Fruit fly (Drosophila melanogaster) whole organism, prepupa: Measurements from ENCODE around the gene Coq7.
A peak's percentile ranks its signal among the peaks of the same experiment; 100 is the strongest.

Experiments
- Blimp-1 ChIP-seq: fragments of 200-800 bp; sonication (Bioruptor generic); optimal IDR thresholded peaks from 3 replicates; lab custom pipeline; 2017; ENCODE audit warnings: missing biosample characterization, missing genetic modification characterization, mild to moderate bottlenecking, moderate library complexity, missing genetic modification reagents
- CG10631 ChIP-seq: fragments of 200-800 bp; sonication (Bioruptor generic); optimal IDR thresholded peaks from 2 replicates; lab custom pipeline; 2016; ENCODE audit warnings: missing biosample characterization, missing genetic modification characterization
- CG11294 ChIP-seq: fragments of 200-800 bp; sonication (Bioruptor generic); IDR thresholded peaks from 2 replicates; pipeline ENCODE4 v1.3.6; 2022; ENCODE audit warnings: missing biosample characterization, missing genetic modification characterization
- CG11762 ChIP-seq: fragments of 200-800 bp; sonication (Bioruptor generic); optimal IDR thresholded peaks from 3 replicates; lab custom pipeline; 2016; ENCODE audit warnings: missing biosample characterization, missing genetic modification characterization; ENCODE audit not compliant: insufficient read depth
- CG1621 ChIP-seq: fragments of 200-800 bp; sonication (Bioruptor generic); optimal IDR thresholded peaks from 3 replicates; lab custom pipeline; 2018; ENCODE audit warnings: missing biosample characterization, mild to moderate bottlenecking, missing genetic modification characterization
- CG16779 ChIP-seq: fragments of 200-800 bp; sonication (Bioruptor generic); optimal IDR thresholded peaks from 3 replicates; lab custom pipeline; 2017; ENCODE audit warnings: missing biosample characterization, mild to moderate bottlenecking, missing genetic modification characterization
- CG3032 ChIP-seq: fragments of 200-800 bp; optimal IDR thresholded peaks from 2 replicates; lab custom pipeline; 2019; ENCODE audit warnings: missing biosample characterization, mild to moderate bottlenecking, missing genetic modification characterization, moderate library complexity
- CG32006 ChIP-seq: fragments of 200-800 bp; sonication (Bioruptor generic); optimal IDR thresholded peaks from 3 replicates; lab custom pipeline; 2017; ENCODE audit warnings: missing biosample characterization, mild to moderate bottlenecking, missing genetic modification characterization
- CG34406 ChIP-seq: fragments of 200-800 bp; sonication (Bioruptor generic); optimal IDR thresholded peaks from 3 replicates; lab custom pipeline; 2016; ENCODE audit warnings: missing biosample characterization, missing genetic modification characterization
- CG3919 ChIP-seq: fragments of 200-800 bp; sonication (Bioruptor generic); optimal IDR thresholded peaks from 3 replicates; lab custom pipeline; 2016; ENCODE audit warnings: missing biosample characterization, missing genetic modification characterization
- CG6792 ChIP-seq: fragments of 200-800 bp; sonication (Bioruptor generic); optimal IDR thresholded peaks from 3 replicates; lab custom pipeline; 2016; ENCODE audit warnings: missing biosample characterization, missing genetic modification characterization
- CG6808 ChIP-seq: fragments of 200-800 bp; sonication (Bioruptor generic); optimal IDR thresholded peaks from 3 replicates; lab custom pipeline; 2017; ENCODE audit warnings: missing biosample characterization, missing genetic modification characterization, mild to moderate bottlenecking, moderate library complexity, missing genetic modification reagents
- CG7368 ChIP-seq: fragments of 200-800 bp; sonication (Bioruptor generic); optimal IDR thresholded peaks from 3 replicates; lab custom pipeline; 2016; ENCODE audit warnings: missing biosample characterization, missing genetic modification characterization
- CG8119 ChIP-seq: fragments of 200-800 bp; sonication (Bioruptor generic); IDR thresholded peaks from 3 replicates; pipeline ENCODE4 v1.3.6; 2022; ENCODE audit warnings: missing biosample characterization, missing genetic modification characterization
- CG8319 ChIP-seq: fragments of 200-800 bp; sonication (Bioruptor generic); optimal IDR thresholded peaks from 3 replicates; lab custom pipeline; 2016; ENCODE audit warnings: missing biosample characterization, missing genetic modification characterization
- CG8632 ChIP-seq: fragments of 200-800 bp; sonication (Bioruptor generic); optimal IDR thresholded peaks from 3 replicates; lab custom pipeline; 2016; ENCODE audit warnings: missing biosample characterization, missing genetic modification characterization
- CG9139 ChIP-seq: fragments of 200-800 bp; sonication (Bioruptor generic); optimal IDR thresholded peaks from 3 replicates; lab custom pipeline; 2017; ENCODE audit warnings: missing biosample characterization, mild to moderate bottlenecking, missing genetic modification characterization
- Eip78C ChIP-seq: fragments of 200-800 bp; sonication (Bioruptor generic); peaks from one replicate; lab custom pipeline; 2016; ENCODE audit warnings: missing biosample characterization, missing genetic modification characterization
- Eip93F ChIP-seq: fragments of 200-800 bp; sonication (Bioruptor generic); optimal IDR thresholded peaks from 2 replicates; lab custom pipeline; 2016; ENCODE audit warnings: missing biosample characterization, mild to moderate bottlenecking, missing genetic modification characterization
- Ets21C ChIP-seq: fragments of 200-800 bp; sonication (Bioruptor generic); optimal IDR thresholded peaks from 3 replicates; lab custom pipeline; 2016; ENCODE audit warnings: missing biosample characterization, missing genetic modification characterization
- Gug ChIP-seq: fragments of 200-800 bp; sonication (Bioruptor generic); IDR thresholded peaks from 2 replicates; pipeline ENCODE4 v1.3.6; 2022; ENCODE audit warnings: missing biosample characterization, missing genetic modification characterization
- Hr38 ChIP-seq: sonication (Bioruptor generic); optimal IDR thresholded peaks from 2 replicates; lab custom pipeline; 2016; ENCODE audit warnings: missing biosample characterization, missing genetic modification characterization
- Hr39 ChIP-seq: fragments of 200-800 bp; sonication (Bioruptor generic); optimal IDR thresholded peaks from 2 replicates; lab custom pipeline; 2016; ENCODE audit warnings: missing biosample characterization, missing genetic modification characterization
- Hr4 ChIP-seq: fragments of 200-800 bp; sonication (Bioruptor generic); optimal IDR thresholded peaks from 3 replicates; lab custom pipeline; 2016; ENCODE audit warnings: missing biosample characterization, missing genetic modification characterization
- Met ChIP-seq: fragments of 200-800 bp; sonication (Bioruptor generic); optimal IDR thresholded peaks from 3 replicates; lab custom pipeline; 2016; ENCODE audit warnings: missing biosample characterization, missing genetic modification characterization
- Smox ChIP-seq: fragments of 200-800 bp; sonication (Bioruptor generic); optimal IDR thresholded peaks from 3 replicates; lab custom pipeline; 2016; ENCODE audit warnings: missing biosample characterization, missing genetic modification characterization
- Sox14 ChIP-seq: fragments of 200-800 bp; sonication (Bioruptor generic); optimal IDR thresholded peaks from 3 replicates; lab custom pipeline; 2016; ENCODE audit warnings: missing biosample characterization, missing genetic modification characterization
- achi ChIP-seq: fragments of 200-800 bp; sonication (Bioruptor generic); optimal IDR thresholded peaks from 3 replicates; lab custom pipeline; 2016; ENCODE audit warnings: missing biosample characterization, missing genetic modification characterization
- acj6 ChIP-seq: fragments of 200-800 bp; sonication (Bioruptor generic); optimal IDR thresholded peaks from 3 replicates; lab custom pipeline; 2016; ENCODE audit warnings: missing biosample characterization, missing genetic modification characterization
- cyc ChIP-seq: fragments of 200-800 bp; sonication (Bioruptor generic); optimal IDR thresholded peaks from 3 replicates; lab custom pipeline; 2016; ENCODE audit warnings: missing biosample characterization, missing genetic modification characterization
- eg ChIP-seq: fragments of 200-800 bp; sonication (Bioruptor generic); IDR thresholded peaks from 3 replicates; pipeline ENCODE4 v1.3.6; 2022; ENCODE audit warnings: missing biosample characterization, missing genetic modification characterization
- esn ChIP-seq: fragments of 200-800 bp; sonication (Bioruptor generic); optimal IDR thresholded peaks from 2 replicates; lab custom pipeline; 2016; ENCODE audit warnings: missing biosample characterization, mild to moderate bottlenecking, missing genetic modification characterization, moderate library complexity
- fd59A ChIP-seq: fragments of 200-800 bp; sonication (Bioruptor generic); optimal IDR thresholded peaks from 2 replicates; lab custom pipeline; 2017; ENCODE audit warnings: missing biosample characterization, mild to moderate bottlenecking, missing genetic modification characterization, missing genetic modification reagents
- fd85E ChIP-seq: fragments of 200-800 bp; sonication (Bioruptor generic); optimal IDR thresholded peaks from 3 replicates; lab custom pipeline; 2016; ENCODE audit warnings: missing biosample characterization, missing genetic modification characterization
- fkh ChIP-seq: fragments of 200-800 bp; sonication (Bioruptor generic); optimal IDR thresholded peaks from 3 replicates; lab custom pipeline; 2017; ENCODE audit warnings: missing biosample characterization, mild to moderate bottlenecking, missing genetic modification characterization, moderate library complexity
- lz ChIP-seq: fragments of 200-800 bp; sonication (Bioruptor generic); optimal IDR thresholded peaks from 3 replicates; lab custom pipeline; 2016; ENCODE audit warnings: missing biosample characterization, missing genetic modification characterization
- net ChIP-seq: fragments of 200-800 bp; sonication (Bioruptor generic); optimal IDR thresholded peaks from 3 replicates; lab custom pipeline; 2016; ENCODE audit warnings: missing biosample characterization, missing genetic modification characterization
- pdm3 ChIP-seq: fragments of 200-800 bp; sonication (Bioruptor generic); optimal IDR thresholded peaks from 3 replicates; lab custom pipeline; 2016; ENCODE audit warnings: missing biosample characterization, missing genetic modification characterization
- spab ChIP-seq: fragments of 200-800 bp; sonication (Bioruptor generic); optimal IDR thresholded peaks from 2 replicates; lab custom pipeline; 2017; ENCODE audit warnings: missing biosample characterization, mild to moderate bottlenecking, missing genetic modification characterization, missing genetic modification reagents
- ss ChIP-seq, 2 experiments: fragments of 200-800 bp; sonication (Bioruptor generic); optimal IDR thresholded peaks; 2 replicates in 1 of 2; 3 replicates in 1 of 2; lab custom pipeline; 2017 to 2018; ENCODE audit warnings: mild to moderate bottlenecking in 2 of 2, missing biosample characterization in 2 of 2, missing genetic modification characterization in 2 of 2, moderate library complexity in 1 of 2
- svp ChIP-seq: fragments of 200-800 bp; sonication (Bioruptor generic); peaks from one replicate; lab custom pipeline; 2016; ENCODE audit warnings: missing biosample characterization, missing genetic modification characterization
- topi ChIP-seq: fragments of 200-800 bp; sonication (Bioruptor generic); optimal IDR thresholded peaks from 3 replicates; lab custom pipeline; 2016; ENCODE audit warnings: missing biosample characterization, missing genetic modification characterization
- vri ChIP-seq: fragments of 200-800 bp; sonication (Bioruptor generic); optimal IDR thresholded peaks from 3 replicates; lab custom pipeline; 2016; ENCODE audit warnings: missing biosample characterization, mild to moderate bottlenecking, missing genetic modification characterization

The Coq7 gene

dm6 chrX:6775622-6776021 is 4.6 kb downstream of the Coq7 start (continued):
- no peak for TF ChIP-seq fd59A (GFP tag; lab: Kevin White, UChicago)
- no peak for TF ChIP-seq eg (GFP tag; lab: Robert Waterston, UW)
- no peak for TF ChIP-seq Met (GFP tag; lab: Kevin White, UChicago)
- TF ChIP-seq cyc (GFP tag; lab: Kevin White, UChicago), result no peak
- TF ChIP-seq CG6808 (GFP tag; lab: Kevin White, UChicago), result peak; percentile 21
- TF ChIP-seq CG6792 (GFP tag; lab: Kevin White, UChicago), result no peak
- no peak for TF ChIP-seq CG11762 (GFP tag; lab: Kevin White, UChicago)
- TF ChIP-seq CG9139 (GFP tag; lab: Kevin White, UChicago), result no peak
- TF ChIP-seq CG34406, result no peak
- TF ChIP-seq CG1621 (tag; lab: Kevin White, UChicago), result no peak
- no peak for TF ChIP-seq pdm3 (GFP tag; lab: Kevin White, UChicago)
- no peak for TF ChIP-seq Hr39

dm6 chrX:6776274-6776673 is 5.2 kb downstream of the Coq7 start:
- TF ChIP-seq CG7368 (GFP tag; lab: Kevin White, UChicago), result no peak
- no peak for TF ChIP-seq CG32006
- TF ChIP-seq svp (GFP tag; lab: Kevin White, UChicago), result peak; percentile 92

dm6 chrX:6776934-6777333 is 5.9 kb downstream of the Coq7 start:
- TF ChIP-seq lz (GFP tag; lab: Kevin White, UChicago) (no peak), CG32006 (no peak), svp (GFP tag; lab: Kevin White, UChicago) (no peak), CG11762 (GFP tag; lab: Kevin White, UChicago) (no peak), Hr38 (GFP tag; lab: Kevin White, UChicago) (no peak), Smox (no peak), CG11294 (GFP tag; lab: Robert Waterston, UW) (no peak), net (GFP tag; lab: Kevin White, UChicago) (no peak), fd85E (GFP tag; lab: Kevin White, UChicago) (no peak), Gug (GFP tag; lab: Robert Waterston, UW) (no peak), acj6 (GFP tag; lab: Kevin White, UChicago) (no peak), CG9139 (GFP tag; lab: Kevin White, UChicago) (no peak)

dm6 chrX:6777394-6777793 is 6.4 kb downstream of the Coq7 start:
- TF ChIP-seq Eip93F (GFP tag; lab: Kevin White, UChicago) (peak; percentile 41), ss (GFP tag; optimal IDR thresholded peaks at IDR 0.05; lab: Kevin White, UChicago) (peak; percentile 83 to 92), fd85E (GFP tag; lab: Kevin White, UChicago) (peak; percentile 60), Sox14 (GFP tag; lab: Kevin White, UChicago) (peak; percentile 91), Ets21C (GFP tag; lab: Kevin White, UChicago) (peak; percentile 86), pdm3 (GFP tag; lab: Kevin White, UChicago) (peak; percentile 89), fkh (GFP tag; lab: Kevin White, UChicago) (no peak), CG8119 (GFP tag; lab: Robert Waterston, UW) (peak; percentile 83), Eip78C (peak; percentile 98), net (GFP tag; lab: Kevin White, UChicago) (peak; percentile 84), CG16779 (tag; lab: Kevin White, UChicago) (peak; percentile 63), Hr38 (GFP tag; lab: Kevin White, UChicago) (no peak), Smox (peak; percentile 89), svp (GFP tag; lab: Kevin White, UChicago) (peak; percentile 94), CG8319 (GFP tag; lab: Kevin White, UChicago) (peak; percentile 71), eg (GFP tag; lab: Robert Waterston, UW) (peak; percentile 51; the same call in 2 of the 3 replicates), CG6808 (GFP tag; lab: Kevin White, UChicago) (peak; percentile 91), Hr4 (GFP tag; lab: Kevin White, UChicago) (peak; percentile 83), topi (GFP tag; lab: Kevin White, UChicago) (peak; percentile 93), acj6 (GFP tag; lab: Kevin White, UChicago) (peak; percentile 87), vri (GFP tag; lab: Kevin White, UChicago) (peak; percentile 81), CG10631 (peak; percentile 91), esn (GFP tag; lab: Kevin White, UChicago) (peak; percentile 92), CG3032 (tag; lab: Kevin White, UChicago) (peak; percentile 93), lz (GFP tag; lab: Kevin White, UChicago) (peak; percentile 90), fd59A (GFP tag; lab: Kevin White, UChicago) (peak; percentile 90), Blimp-1 (GFP tag; lab: Kevin White, UChicago) (peak; percentile 58), CG34406 (peak; percentile 84), CG6792 (GFP tag; lab: Kevin White, UChicago) (peak; percentile 89), CG8632 (GFP tag; lab: Kevin White, UChicago) (peak; percentile 85), achi (GFP tag; lab: Kevin White, UChicago) (peak; percentile 88), spab (GFP tag; lab: Kevin White, UChicago) (peak; percentile 85), Gug (GFP tag; lab: Robert Waterston, UW) (peak; percentile 56), CG32006 (peak; percentile 86), CG11762 (GFP tag; lab: Kevin White, UChicago) (peak; percentile 87), CG3919 (GFP tag; lab: Kevin White, UChicago) (peak; percentile 89)
